Worm (Caenorhabditis elegans) whole organism, early embryonic: ENCODE results near the gene spe-18.

Experiments used
- B0310.2 ChIP-seq: sonication (generic microtip); optimal IDR thresholded peaks from 2 replicates; lab custom pipeline; 2016; ENCODE audit warnings: mild to moderate bottlenecking, missing genetic modification characterization, missing compliant biosample characterization
- F13C5.2 ChIP-seq: sonication (generic microtip); optimal IDR thresholded peaks from 2 replicates; lab custom pipeline; 2017; ENCODE audit warnings: mild to moderate bottlenecking, missing genetic modification characterization, inconsistent platforms, missing compliant biosample characterization
- aly-1 ChIP-seq: sonication (generic microtip); optimal IDR thresholded peaks from 2 replicates; lab custom pipeline; 2016; ENCODE audit warnings: missing genetic modification characterization, missing compliant biosample characterization
- ama-1 ChIP-seq: fragments of 150-350 bp; optimal IDR thresholded peaks from 2 replicates; lab custom pipeline; 2014
- ceh-13 ChIP-seq: fragments of 200-800 bp; sonication (Bioruptor generic); optimal IDR thresholded peaks from 2 replicates; lab custom pipeline; 2018; ENCODE audit warnings: mild to moderate bottlenecking, missing genetic modification characterization, missing compliant biosample characterization
- ceh-36 ChIP-seq: sonication (generic microtip); optimal IDR thresholded peaks from 2 replicates; lab custom pipeline; 2016; ENCODE audit warnings: missing genetic modification characterization, inconsistent platforms, missing compliant biosample characterization
- ets-7 ChIP-seq: sonication (generic microtip); optimal IDR thresholded peaks from 2 replicates; lab custom pipeline; 2016; ENCODE audit warnings: missing genotype, missing genetic modification characterization, missing compliant biosample characterization
- flt-1 ChIP-seq: fragments of 200-800 bp; sonication (Bioruptor generic); IDR thresholded peaks from 2 replicates; pipeline ENCODE4 v1.3.6; 2022; ENCODE audit warnings: missing genetic modification characterization, missing compliant biosample characterization
- hmbx-1 ChIP-seq: sonication (generic microtip); optimal IDR thresholded peaks from 2 replicates; lab custom pipeline; 2016; ENCODE audit warnings: mild to moderate bottlenecking, missing genetic modification characterization, missing compliant biosample characterization
- hmg-4 ChIP-seq: fragments of 200-800 bp; sonication (Bioruptor generic); optimal IDR thresholded peaks from 2 replicates; lab custom pipeline; 2018; ENCODE audit warnings: mild to moderate bottlenecking, missing genetic modification characterization, missing compliant biosample characterization
- hnd-1 ChIP-seq: sonication (generic microtip); optimal IDR thresholded peaks from 2 replicates; lab custom pipeline; 2016; ENCODE audit warnings: missing genetic modification characterization, missing compliant biosample characterization
- pes-1 ChIP-seq: fragments of 200-800 bp; sonication (Bioruptor generic); IDR thresholded peaks from 2 replicates; pipeline ENCODE4 v1.3.6; 2022; ENCODE audit warnings: missing genetic modification reagents, missing genetic modification characterization, missing compliant biosample characterization
- scrt-1 ChIP-seq: fragments of 200-800 bp; sonication (Bioruptor generic); IDR thresholded peaks from 2 replicates; pipeline ENCODE4 v1.3.6; 2022; ENCODE audit warnings: missing genetic modification characterization, missing compliant biosample characterization
- sea-1 ChIP-seq: fragments of 200-800 bp; sonication (Bioruptor generic); conservative IDR thresholded peaks from 2 replicates; pipeline ENCODE4 v1.3.6; 2022; ENCODE audit warnings: missing genetic modification characterization, missing compliant biosample characterization
- tbx-11 ChIP-seq: fragments of 200-800 bp; sonication (Bioruptor generic); IDR thresholded peaks from 2 replicates; pipeline ENCODE4 v1.3.6; 2022; ENCODE audit warnings: missing genetic modification characterization, missing compliant biosample characterization
- tbx-37 ChIP-seq: fragments of 200-800 bp; sonication (Bioruptor generic); conservative IDR thresholded peaks from 2 replicates; pipeline ENCODE4 v1.3.6; 2022; ENCODE audit warnings: missing genetic modification reagents, missing genetic modification characterization, missing compliant biosample characterization
- tra-4 ChIP-seq: sonication (generic microtip); optimal IDR thresholded peaks from 2 replicates; lab custom pipeline; 2017; ENCODE audit warnings: missing genetic modification characterization, missing compliant biosample characterization

The spe-18 gene

DNA sequence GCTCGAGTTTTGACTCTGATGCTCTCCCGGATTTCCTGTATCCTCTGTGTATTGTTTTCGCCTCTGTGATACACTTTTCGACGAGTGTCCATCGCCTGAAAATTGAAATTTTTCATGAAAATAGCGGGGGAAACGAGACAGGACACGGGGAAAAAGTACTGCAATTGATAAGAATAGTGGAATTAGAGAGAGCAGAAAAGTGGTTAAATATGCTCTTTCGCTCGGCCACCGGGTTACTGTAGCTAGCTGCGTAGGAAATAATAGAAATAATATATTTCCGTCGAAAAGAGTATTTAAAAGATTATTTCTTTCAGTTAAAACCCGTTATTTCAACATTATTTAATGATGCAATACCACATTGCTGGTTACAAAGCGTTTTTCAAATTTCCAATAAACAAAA, 36.5 kb downstream of the spe-18 start, which contains the start of gene rict-1:
TSS of gene rict-1 (minus strand) at position 101 of the 400 bp plus-strand sequence.
- TF ChIP-seq B0310.2 (tag; lab: Kevin White, UChicago) (no peak), sea-1 (GFP tag; lab: Robert Waterston, UW) (no peak), ama-1 (lab: Kevin White, UChicago) (no peak), aly-1 (tag; lab: Kevin White, UChicago) (no peak), pes-1 (no peak), flt-1 (no peak), ceh-13 (no peak), hnd-1 (tag; lab: Kevin White, UChicago) (no peak), hmbx-1 (tag; lab: Kevin White, UChicago) (no peak), tbx-11 (GFP tag; lab: Robert Waterston, UW) (no peak), ceh-36 (tag; lab: Kevin White, UChicago) (no peak), F13C5.2 (no peak), tbx-37 (GFP tag; lab: Robert Waterston, UW) (no peak), ets-7 (no peak), scrt-1 (GFP tag; lab: Robert Waterston, UW) (no peak), tra-4 (tag; lab: Kevin White, UChicago) (no peak), hmg-4 (GFP tag; lab: Kevin White, UChicago) (no peak)

DNA sequence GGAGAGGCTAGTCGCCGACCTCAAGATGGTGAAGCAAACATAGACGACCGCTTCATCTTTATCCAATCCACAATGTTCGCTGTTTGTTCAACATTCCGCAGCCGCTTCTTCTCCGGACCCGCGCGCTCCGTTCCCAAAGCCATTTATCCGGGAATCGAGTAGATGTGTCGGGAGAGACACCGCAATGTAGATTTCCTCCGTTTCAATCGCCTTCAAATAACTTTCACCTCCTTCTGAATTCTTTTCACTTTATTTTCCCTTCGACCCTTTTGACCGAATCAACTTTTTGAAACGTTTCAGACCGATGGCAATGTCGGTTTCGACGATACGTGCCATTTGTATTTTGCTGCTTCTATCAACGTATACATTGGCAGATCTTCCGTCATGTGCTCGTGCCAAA, 45.5 kb downstream of the spe-18 start, which contains the start of gene pqn-32:
TSS of gene pqn-32 (plus strand) at position 301 of the 400 bp plus-strand sequence.
- TF ChIP-seq F13C5.2 (no peak), hmbx-1 (tag; lab: Kevin White, UChicago) (no peak), tra-4 (tag; lab: Kevin White, UChicago) (no peak), tbx-11 (GFP tag; lab: Robert Waterston, UW) (no peak), tbx-37 (GFP tag; lab: Robert Waterston, UW) (no peak), scrt-1 (GFP tag; lab: Robert Waterston, UW) (no peak), pes-1 (no peak), ceh-13 (no peak), ets-7 (no peak), hmg-4 (GFP tag; lab: Kevin White, UChicago) (no peak)
